Fruit fly (Drosophila melanogaster) whole organism, prepupa: ENCODE measurements around the gene Usp8.

Experiments
- Blimp-1 ChIP-seq: fragments of 200-800 bp; sonication (Bioruptor generic); optimal IDR thresholded peaks from 3 replicates; lab custom pipeline; 2017; ENCODE audit warnings: missing biosample characterization, missing genetic modification characterization, mild to moderate bottlenecking, moderate library complexity, missing genetic modification reagents
- CG10631 ChIP-seq: fragments of 200-800 bp; sonication (Bioruptor generic); optimal IDR thresholded peaks from 2 replicates; lab custom pipeline; 2016; ENCODE audit warnings: missing biosample characterization, missing genetic modification characterization
- CG10669 ChIP-seq: fragments of 200-800 bp; sonication (Bioruptor generic); optimal IDR thresholded peaks from 3 replicates; lab custom pipeline; 2018; ENCODE audit warnings: missing biosample characterization, mild to moderate bottlenecking, missing genetic modification characterization, moderate library complexity
- CG15336 ChIP-seq: fragments of 200-800 bp; sonication (Bioruptor generic); IDR thresholded peaks from 2 replicates; pipeline ENCODE4 v1.3.6; 2022; ENCODE audit warnings: missing biosample characterization, missing genetic modification characterization
- CG1621 ChIP-seq: fragments of 200-800 bp; sonication (Bioruptor generic); optimal IDR thresholded peaks from 3 replicates; lab custom pipeline; 2018; ENCODE audit warnings: missing biosample characterization, mild to moderate bottlenecking, missing genetic modification characterization
- CG16779 ChIP-seq: fragments of 200-800 bp; sonication (Bioruptor generic); optimal IDR thresholded peaks from 3 replicates; lab custom pipeline; 2017; ENCODE audit warnings: missing biosample characterization, mild to moderate bottlenecking, missing genetic modification characterization
- CG3032 ChIP-seq: fragments of 200-800 bp; optimal IDR thresholded peaks from 2 replicates; lab custom pipeline; 2019; ENCODE audit warnings: missing biosample characterization, mild to moderate bottlenecking, missing genetic modification characterization, moderate library complexity
- CG31627 ChIP-seq: fragments of 200-800 bp; sonication (Bioruptor generic); optimal IDR thresholded peaks from 3 replicates; lab custom pipeline; 2016; ENCODE audit warnings: missing biosample characterization, missing genetic modification characterization
- CG32006 ChIP-seq: fragments of 200-800 bp; sonication (Bioruptor generic); optimal IDR thresholded peaks from 3 replicates; lab custom pipeline; 2017; ENCODE audit warnings: missing biosample characterization, mild to moderate bottlenecking, missing genetic modification characterization
- CG34406 ChIP-seq: fragments of 200-800 bp; sonication (Bioruptor generic); optimal IDR thresholded peaks from 3 replicates; lab custom pipeline; 2016; ENCODE audit warnings: missing biosample characterization, missing genetic modification characterization
- CG3919 ChIP-seq: fragments of 200-800 bp; sonication (Bioruptor generic); optimal IDR thresholded peaks from 3 replicates; lab custom pipeline; 2016; ENCODE audit warnings: missing biosample characterization, missing genetic modification characterization
- CG4318 ChIP-seq: fragments of 200-800 bp; sonication (Bioruptor generic); optimal IDR thresholded peaks from 3 replicates; lab custom pipeline; 2017; ENCODE audit warnings: missing biosample characterization, mild to moderate bottlenecking, missing genetic modification characterization
- CG6276 ChIP-seq: fragments of 200-800 bp; sonication (Bioruptor generic); optimal IDR thresholded peaks from 2 replicates; lab custom pipeline; 2017; ENCODE audit warnings: missing biosample characterization, mild to moderate bottlenecking, missing genetic modification characterization
- CG6792 ChIP-seq: fragments of 200-800 bp; sonication (Bioruptor generic); optimal IDR thresholded peaks from 3 replicates; lab custom pipeline; 2016; ENCODE audit warnings: missing biosample characterization, missing genetic modification characterization
- CG6808 ChIP-seq: fragments of 200-800 bp; sonication (Bioruptor generic); optimal IDR thresholded peaks from 3 replicates; lab custom pipeline; 2017; ENCODE audit warnings: missing biosample characterization, missing genetic modification characterization, mild to moderate bottlenecking, moderate library complexity, missing genetic modification reagents
- CG6854 ChIP-seq: fragments of 200-800 bp; sonication (Bioruptor generic); optimal IDR thresholded peaks from 2 replicates; lab custom pipeline; 2017; ENCODE audit warnings: missing biosample characterization, mild to moderate bottlenecking, missing genetic modification characterization
- CG7368 ChIP-seq: fragments of 200-800 bp; sonication (Bioruptor generic); optimal IDR thresholded peaks from 3 replicates; lab custom pipeline; 2016; ENCODE audit warnings: missing biosample characterization, missing genetic modification characterization
- CG8632 ChIP-seq: fragments of 200-800 bp; sonication (Bioruptor generic); optimal IDR thresholded peaks from 3 replicates; lab custom pipeline; 2016; ENCODE audit warnings: missing biosample characterization, missing genetic modification characterization
- CG9139 ChIP-seq: fragments of 200-800 bp; sonication (Bioruptor generic); optimal IDR thresholded peaks from 3 replicates; lab custom pipeline; 2017; ENCODE audit warnings: missing biosample characterization, mild to moderate bottlenecking, missing genetic modification characterization
- Eip78C ChIP-seq: fragments of 200-800 bp; sonication (Bioruptor generic); peaks from one replicate; lab custom pipeline; 2016; ENCODE audit warnings: missing biosample characterization, missing genetic modification characterization
- Eip93F ChIP-seq: fragments of 200-800 bp; sonication (Bioruptor generic); optimal IDR thresholded peaks from 2 replicates; lab custom pipeline; 2016; ENCODE audit warnings: missing biosample characterization, mild to moderate bottlenecking, missing genetic modification characterization
- Ets21C ChIP-seq: fragments of 200-800 bp; sonication (Bioruptor generic); optimal IDR thresholded peaks from 3 replicates; lab custom pipeline; 2016; ENCODE audit warnings: missing biosample characterization, missing genetic modification characterization
- Gug ChIP-seq: fragments of 200-800 bp; sonication (Bioruptor generic); IDR thresholded peaks from 2 replicates; pipeline ENCODE4 v1.3.6; 2022; ENCODE audit warnings: missing biosample characterization, missing genetic modification characterization
- Hr38 ChIP-seq: sonication (Bioruptor generic); optimal IDR thresholded peaks from 2 replicates; lab custom pipeline; 2016; ENCODE audit warnings: missing biosample characterization, missing genetic modification characterization
- Hr39 ChIP-seq: fragments of 200-800 bp; sonication (Bioruptor generic); optimal IDR thresholded peaks from 2 replicates; lab custom pipeline; 2016; ENCODE audit warnings: missing biosample characterization, missing genetic modification characterization
- Lpt ChIP-seq: fragments of 200-800 bp; sonication (Bioruptor generic); optimal IDR thresholded peaks from 3 replicates; lab custom pipeline; 2016; ENCODE audit warnings: missing biosample characterization, missing genetic modification characterization
- Sox102F ChIP-seq: fragments of 200-800 bp; sonication (Bioruptor generic); optimal IDR thresholded peaks from 2 replicates; lab custom pipeline; 2016; ENCODE audit warnings: missing biosample characterization, mild to moderate bottlenecking, missing genetic modification characterization
- Sox15 ChIP-seq: fragments of 200-800 bp; sonication (Bioruptor generic); optimal IDR thresholded peaks from 3 replicates; lab custom pipeline; 2016; ENCODE audit warnings: missing biosample characterization, missing genetic modification characterization
- achi ChIP-seq: fragments of 200-800 bp; sonication (Bioruptor generic); optimal IDR thresholded peaks from 3 replicates; lab custom pipeline; 2016; ENCODE audit warnings: missing biosample characterization, missing genetic modification characterization
- cyc ChIP-seq: fragments of 200-800 bp; sonication (Bioruptor generic); optimal IDR thresholded peaks from 3 replicates; lab custom pipeline; 2016; ENCODE audit warnings: missing biosample characterization, missing genetic modification characterization
- dsx ChIP-seq: fragments of 200-800 bp; optimal IDR thresholded peaks from 3 replicates; lab custom pipeline; 2019; ENCODE audit warnings: missing biosample characterization, mild to moderate bottlenecking, missing genetic modification characterization, moderate library complexity; ENCODE audit not compliant: poor library complexity, severe bottlenecking
- eg ChIP-seq: fragments of 200-800 bp; sonication (Bioruptor generic); IDR thresholded peaks from 3 replicates; pipeline ENCODE4 v1.3.6; 2022; ENCODE audit warnings: missing biosample characterization, missing genetic modification characterization
- esn ChIP-seq: fragments of 200-800 bp; sonication (Bioruptor generic); optimal IDR thresholded peaks from 2 replicates; lab custom pipeline; 2016; ENCODE audit warnings: missing biosample characterization, mild to moderate bottlenecking, missing genetic modification characterization, moderate library complexity
- fkh ChIP-seq: fragments of 200-800 bp; sonication (Bioruptor generic); optimal IDR thresholded peaks from 3 replicates; lab custom pipeline; 2017; ENCODE audit warnings: missing biosample characterization, mild to moderate bottlenecking, missing genetic modification characterization, moderate library complexity
- lz ChIP-seq: fragments of 200-800 bp; sonication (Bioruptor generic); optimal IDR thresholded peaks from 3 replicates; lab custom pipeline; 2016; ENCODE audit warnings: missing biosample characterization, missing genetic modification characterization
- pdm3 ChIP-seq: fragments of 200-800 bp; sonication (Bioruptor generic); optimal IDR thresholded peaks from 3 replicates; lab custom pipeline; 2016; ENCODE audit warnings: missing biosample characterization, missing genetic modification characterization
- spab ChIP-seq: fragments of 200-800 bp; sonication (Bioruptor generic); optimal IDR thresholded peaks from 2 replicates; lab custom pipeline; 2017; ENCODE audit warnings: missing biosample characterization, mild to moderate bottlenecking, missing genetic modification characterization, missing genetic modification reagents
- ss ChIP-seq, 2 experiments: fragments of 200-800 bp; sonication (Bioruptor generic); optimal IDR thresholded peaks; 2 replicates in 1 of 2; 3 replicates in 1 of 2; lab custom pipeline; 2017 to 2018; ENCODE audit warnings: mild to moderate bottlenecking in 2 of 2, missing biosample characterization in 2 of 2, missing genetic modification characterization in 2 of 2, moderate library complexity in 1 of 2
- svp ChIP-seq: fragments of 200-800 bp; sonication (Bioruptor generic); peaks from one replicate; lab custom pipeline; 2016; ENCODE audit warnings: missing biosample characterization, missing genetic modification characterization
- topi ChIP-seq: fragments of 200-800 bp; sonication (Bioruptor generic); optimal IDR thresholded peaks from 3 replicates; lab custom pipeline; 2016; ENCODE audit warnings: missing biosample characterization, missing genetic modification characterization
- vri ChIP-seq: fragments of 200-800 bp; sonication (Bioruptor generic); optimal IDR thresholded peaks from 3 replicates; lab custom pipeline; 2016; ENCODE audit warnings: missing biosample characterization, mild to moderate bottlenecking, missing genetic modification characterization

The Usp8 gene

DNA sequence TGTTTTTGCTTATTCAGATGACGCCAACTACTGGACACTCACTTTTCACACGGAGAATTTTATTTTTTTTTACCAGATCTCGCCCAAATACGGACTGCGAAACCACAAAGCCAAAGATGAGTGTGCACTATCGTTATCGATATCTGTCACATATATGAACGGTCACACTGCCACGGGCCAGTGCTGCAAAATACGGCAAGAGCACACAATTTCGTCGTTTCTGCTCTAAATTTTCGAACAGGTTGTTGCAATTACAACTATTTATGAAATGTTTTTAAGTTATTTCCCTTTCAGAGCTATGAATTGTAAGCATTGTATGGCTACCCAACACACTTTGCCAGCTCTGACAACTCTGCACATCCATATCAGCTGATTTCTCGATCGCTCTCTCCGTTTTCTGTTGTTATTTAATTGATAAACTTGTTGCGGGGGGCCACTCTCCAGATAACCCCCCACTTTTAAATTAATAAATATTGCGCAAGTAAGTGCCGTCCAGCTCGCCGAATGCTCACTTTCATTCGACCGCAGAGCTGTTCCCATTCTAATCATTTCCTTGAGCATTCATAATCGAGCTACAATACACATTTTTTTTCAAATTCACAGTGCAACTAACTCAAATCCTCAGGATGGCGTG lies 6.6 kb upstream of the Usp8 start, which contains the start of the genes slmb and CG5793:
Gene slmb, minus strand, starts transcription at position 134 of the 634 bp plus-strand sequence.
Gene CG5793, plus strand, starts transcription at position 222 of the 634 bp plus-strand sequence.
- TF ChIP-seq CG4318 (GFP tag; lab: Kevin White, UChicago) (no peak), svp (GFP tag; lab: Kevin White, UChicago) (no peak), Eip93F (GFP tag; lab: Kevin White, UChicago) (no peak), Gug (GFP tag; lab: Robert Waterston, UW) (0 out of 2 replicates have a peak, but pooled peaks have one; percentile 11), CG31627 (GFP tag; lab: Kevin White, UChicago) (peak; percentile 70), pdm3 (GFP tag; lab: Kevin White, UChicago) (no peak), Lpt (GFP tag; lab: Kevin White, UChicago) (no peak), dsx (GFP tag; lab: Kevin White, UChicago) (no peak), CG7368 (GFP tag; lab: Kevin White, UChicago) (no peak), CG34406 (GFP tag; lab: Kevin White, UChicago) (peak; percentile 22), CG16779 (tag; lab: Kevin White, UChicago) (no peak), lz (GFP tag; lab: Kevin White, UChicago) (peak; percentile 53), achi (GFP tag; lab: Kevin White, UChicago) (peak; percentile 78), CG6808 (GFP tag; lab: Kevin White, UChicago) (no peak), CG8632 (GFP tag; lab: Kevin White, UChicago) (no peak), CG10669 (GFP tag; lab: Kevin White, UChicago) (no peak), CG9139 (GFP tag; lab: Kevin White, UChicago) (no peak), Blimp-1 (GFP tag; lab: Kevin White, UChicago) (no peak), CG6854 (no peak), CG6792 (GFP tag; lab: Kevin White, UChicago) (peak; percentile 40), CG10631 (peak; percentile 44), Eip78C (GFP tag; lab: Kevin White, UChicago) (peak; percentile 83), Hr38 (GFP tag; lab: Kevin White, UChicago) (no peak), Sox102F (GFP tag; lab: Kevin White, UChicago) (no peak), Hr39 (peak; percentile 55), CG15336 (GFP tag; lab: Robert Waterston, UW) (no peak; the same call in 1 of the 2 replicates), eg (GFP tag; lab: Robert Waterston, UW) (peak; percentile 29; the same call in 1 of the 3 replicates), vri (GFP tag; lab: Kevin White, UChicago) (peak; percentile 100), CG32006 (GFP tag; lab: Kevin White, UChicago) (no peak), fkh (no peak), Sox15 (GFP tag; lab: Kevin White, UChicago) (peak; percentile 29), CG6276 (GFP tag; lab: Kevin White, UChicago) (no peak), Ets21C (GFP tag; lab: Kevin White, UChicago) (no peak), ss (GFP tag; optimal IDR thresholded peaks at IDR 0.05; lab: Kevin White, UChicago) (no peak), cyc (GFP tag; lab: Kevin White, UChicago) (peak; percentile 49), topi (GFP tag; lab: Kevin White, UChicago) (peak; percentile 36), CG1621 (no peak), CG3032 (peak; percentile 38), spab (GFP tag; lab: Kevin White, UChicago) (no peak), esn (peak; percentile 58), CG3919 (GFP tag; lab: Kevin White, UChicago) (no peak)
